Fruit fly (Drosophila melanogaster) whole organism: ENCODE measurements around the gene Acbp1.

ENCODE experiments used
- Dll ChIP-seq: fragments of >200 bp; optimal IDR thresholded peaks from 2 replicates; lab custom pipeline; 2017
- EcR ChIP-seq, 2 experiments: fragments of >200 bp; optimal IDR thresholded peaks; 2 replicates each; lab custom pipeline; 2017; ENCODE audit warnings: missing biosample characterization in 2 of 2, missing genetic modification characterization in 2 of 2, missing genetic modification reagents in 2 of 2
- psq ChIP-seq: fragments of >200 bp; optimal IDR thresholded peaks from 2 replicates; lab custom pipeline; 2017

DNA sequence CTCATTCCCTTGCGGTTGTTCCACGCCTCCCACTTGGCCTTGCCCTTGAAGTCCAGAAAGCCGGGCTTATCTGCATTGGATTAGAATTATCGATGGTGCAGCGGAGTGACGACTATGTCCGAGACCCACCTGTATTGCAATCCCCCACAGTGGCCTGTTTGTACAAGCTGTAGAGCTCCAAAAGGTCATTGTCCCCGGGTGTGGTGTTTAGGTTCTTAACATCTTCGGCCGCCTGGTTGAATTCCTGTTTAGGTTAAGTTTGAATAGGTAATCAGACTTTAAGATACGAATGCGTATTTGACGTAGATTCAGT, 302 bp downstream of the Acbp1 start:
- peak; percentile 82 to 94 for TF ChIP-seq EcR (GFP tag; optimal IDR thresholded peaks at IDR 0.05; lab: Kevin White, UChicago)
- TF ChIP-seq psq (lab: Kevin White, UChicago): no peak
- no peak for TF ChIP-seq Dll (lab: Kevin White, UChicago)
